Worm (Caenorhabditis elegans): Measurements from ENCODE around the gene C49C8.2.

Gene C49C8.2

ce11 chrIV:8673733-8674375, 23.0 kb downstream of the C49C8.2 start:
- TF ChIP-seq C08G9.2 (tag; optimal IDR thresholded peaks at IDR 0.05), result no peak
- no peak for TF ChIP-seq nhr-11 (tag; optimal IDR thresholded peaks at IDR 0.05)
- TF ChIP-seq hlh-13 (GFP tag; optimal IDR thresholded peaks at IDR 0.05), result no peak
- TF ChIP-seq sox-2 (GFP tag; IDR thresholded peaks at IDR 0.05), result no peak
- no peak for TF ChIP-seq pat-9 (tag; optimal IDR thresholded peaks at IDR 0.05)
- no peak for TF ChIP-seq F13H6.1 (tag; optimal IDR thresholded peaks at IDR 0.05)
- TF ChIP-seq unc-3 (GFP tag; conservative IDR thresholded peaks at IDR 0.05), result no peak
- TF ChIP-seq unc-3 (tag; optimal IDR thresholded peaks at IDR 0.05), result no peak
- TF ChIP-seq dve-1 (tag; optimal IDR thresholded peaks at IDR 0.05), result no peak
- TF ChIP-seq ceh-14 (tag; optimal IDR thresholded peaks at IDR 0.05), result no peak

ce11 chrIV:8677303-8677702, 26.4 kb downstream of the C49C8.2 start, which contains the start of gene F08B4.8:
Gene F08B4.8 (plus strand): TSS chrIV:8677603.
- no peak for TF ChIP-seq rnt-1 (tag; optimal IDR thresholded peaks at IDR 0.05)
- TF ChIP-seq ceh-2 (tag; optimal IDR thresholded peaks at IDR 0.05), result no peak
- TF ChIP-seq unc-42 (tag; optimal IDR thresholded peaks at IDR 0.05), result no peak

ce11 chrIV:8679225-8679624, 28.3 kb downstream of the C49C8.2 start, which contains the start of gene nlp-60:
Gene nlp-60 (minus strand): TSS chrIV:8679325.
- TF ChIP-seq unc-3 (GFP tag; conservative IDR thresholded peaks at IDR 0.05), result no peak
- TF ChIP-seq unc-3 (tag; optimal IDR thresholded peaks at IDR 0.05), result no peak
- no peak for TF ChIP-seq unc-86 (tag; optimal IDR thresholded peaks at IDR 0.05)
- TF ChIP-seq hlh-6 (tag; optimal IDR thresholded peaks at IDR 0.05), result no peak
- no peak for TF ChIP-seq ceh-45 (GFP tag; IDR thresholded peaks at IDR 0.05)
- no peak for TF ChIP-seq dve-1 (tag; optimal IDR thresholded peaks at IDR 0.05)
- no peak for TF ChIP-seq pag-3 (tag; optimal IDR thresholded peaks at IDR 0.05; ENCODE audit: borderline replicate concordance)
- no peak for TF ChIP-seq ahr-1 (tag; optimal IDR thresholded peaks at IDR 0.05)
- no peak for TF ChIP-seq pha-4 (tag; optimal IDR thresholded peaks at IDR 0.05)
- TF ChIP-seq zip-5 (tag; optimal IDR thresholded peaks at IDR 0.05), result no peak
- TF ChIP-seq ceh-24 (tag; optimal IDR thresholded peaks at IDR 0.05), result no peak
- TF ChIP-seq ceh-22 (tag; optimal IDR thresholded peaks at IDR 0.05), result no peak
- no peak for TF ChIP-seq ets-4 (tag; optimal IDR thresholded peaks at IDR 0.05)
- TF ChIP-seq elt-2 (tag; optimal IDR thresholded peaks at IDR 0.05), result no peak
- no peak for TF ChIP-seq sox-4 (tag; optimal IDR thresholded peaks at IDR 0.05)

- no peak for TF ChIP-seq lim-6 (tag; optimal IDR thresholded peaks at IDR 0.05)
- TF ChIP-seq C08G9.2 (tag; optimal IDR thresholded peaks at IDR 0.05), result no peak
- no peak for TF ChIP-seq elt-4 (tag; optimal IDR thresholded peaks at IDR 0.05)
- no peak for TF ChIP-seq ceh-22 (tag; optimal IDR thresholded peaks at IDR 0.05)
- TF ChIP-seq fkh-6 (tag; optimal IDR thresholded peaks at IDR 0.05), result no peak
- no peak for TF ChIP-seq Y22D7AL.16 (tag; optimal IDR thresholded peaks at IDR 0.05)
- no peak for TF ChIP-seq pqm-1 (tag; optimal IDR thresholded peaks at IDR 0.05)
- no peak for TF ChIP-seq rnt-1 (tag; optimal IDR thresholded peaks at IDR 0.05)
- no peak for TF ChIP-seq fax-1 (tag; optimal IDR thresholded peaks at IDR 0.05)
- no peak for TF ChIP-seq K09A11.1 (tag; optimal IDR thresholded peaks at IDR 0.05; ENCODE audit: insufficient read depth)
Observed at ce11 chrIV:8686510-8686909, 35.6 kb downstream of the C49C8.2 start, which contains the start of gene pole-2. Gene pole-2 (minus strand): TSS chrIV:8686610.

- TF ChIP-seq sox-4 (tag; optimal IDR thresholded peaks at IDR 0.05) (no peak), ttx-3 (tag; optimal IDR thresholded peaks at IDR 0.05) (no peak), ama-1 (optimal IDR thresholded peaks at IDR 0.05) (no peak), pqm-1 (tag; optimal IDR thresholded peaks at IDR 0.05) (no peak), pag-3 (tag; optimal IDR thresholded peaks at IDR 0.05; ENCODE audit: borderline replicate concordance) (no peak), ceh-9 (tag; optimal IDR thresholded peaks at IDR 0.05) (no peak), ceh-18 (tag; optimal IDR thresholded peaks at IDR 0.05) (no peak), syd-9 (tag; optimal IDR thresholded peaks at IDR 0.05) (no peak), unc-55 (GFP tag; optimal IDR thresholded peaks at IDR 0.05) (no peak), ets-4 (tag; optimal IDR thresholded peaks at IDR 0.05) (no peak), fkh-6 (tag; optimal IDR thresholded peaks at IDR 0.05) (no peak), ceh-45 (GFP tag; IDR thresholded peaks at IDR 0.05) (no peak), unc-42 (tag; optimal IDR thresholded peaks at IDR 0.05) (no peak), unc-86 (tag; optimal IDR thresholded peaks at IDR 0.05) (no peak), che-1 (tag; optimal IDR thresholded peaks at IDR 0.05) (no peak), unc-3 (GFP tag; conservative IDR thresholded peaks at IDR 0.05) (no peak), unc-3 (tag; optimal IDR thresholded peaks at IDR 0.05) (no peak)
Observed at ce11 chrIV:8686966-8687365, 36.1 kb downstream of the C49C8.2 start.

Measured in whole organism, late embryonic.